Fruit fly (Drosophila melanogaster): ENCODE measurements around the gene RpS19b.

dm6 chr3R:23903425-23903824 is 29.9 kb downstream of the RpS19b start:
- TF ChIP-seq dmrt11E (tag; optimal IDR thresholded peaks at IDR 0.05) (no peak), cg (GFP tag; optimal IDR thresholded peaks at IDR 0.05) (no peak), tin (GFP tag; optimal IDR thresholded peaks at IDR 0.05) (no peak), Bdp1 (GFP tag; optimal IDR thresholded peaks at IDR 0.05) (no peak), CG16779 (GFP tag; IDR thresholded peaks at IDR 0.05) (no peak), Dek (tag; optimal IDR thresholded peaks at IDR 0.05) (no peak), peb (GFP tag; IDR thresholded peaks at IDR 0.05) (no peak), CG10431 (GFP tag; optimal IDR thresholded peaks at IDR 0.05) (no peak), exex (tag; optimal IDR thresholded peaks at IDR 0.05) (no peak), ham (GFP tag; IDR thresholded peaks at IDR 0.05) (no peak), pita (GFP tag; optimal IDR thresholded peaks at IDR 0.05) (no peak), Hr3 (GFP tag; optimal IDR thresholded peaks at IDR 0.05) (no peak), CG8924 (tag; optimal IDR thresholded peaks at IDR 0.05) (no peak)
